Fruit fly (Drosophila melanogaster): ENCODE measurements around the gene CG31975.

CG31975 gene

dm6 chr2L:161453-162175 lies 20.8 kb upstream of the CG31975 start (continued):
- no peak for TF ChIP-seq Adf1 (GFP tag; IDR thresholded peaks at IDR 0.05)
- no peak for TF ChIP-seq CG14667 (GFP tag; IDR thresholded peaks at IDR 0.05)
- no peak for TF ChIP-seq pb (GFP tag; optimal IDR thresholded peaks at IDR 0.05)
- peak; percentile 84 for TF ChIP-seq sens (GFP tag)
- TF ChIP-seq run (tag; optimal IDR thresholded peaks at IDR 0.05), result no peak
- no peak for TF ChIP-seq CkIIα-i1 (GFP tag; IDR thresholded peaks at IDR 0.05)
- TF ChIP-seq sr (GFP tag; IDR thresholded peaks at IDR 0.05), result no peak
- no peak for TF ChIP-seq mld (GFP tag; IDR thresholded peaks at IDR 0.05; ENCODE audit: partially characterized antibody)
- no peak for TF ChIP-seq chn (GFP tag; optimal IDR thresholded peaks at IDR 0.05)
- TF ChIP-seq CG32767 (GFP tag; IDR thresholded peaks at IDR 0.05), result no peak
- peak; percentile 14 for TF ChIP-seq CG13296 (GFP tag; optimal IDR thresholded peaks at IDR 0.05)
- TF ChIP-seq CG7556 (GFP tag; optimal IDR thresholded peaks at IDR 0.05), result no peak
- TF ChIP-seq CG10431 (GFP tag; optimal IDR thresholded peaks at IDR 0.05), result peak; percentile 52
- peak; percentile 17 for TF ChIP-seq pho (GFP tag; optimal IDR thresholded peaks at IDR 0.05)
- no peak for TF ChIP-seq slp2 (GFP tag; optimal IDR thresholded peaks at IDR 0.05)
- no peak for TF ChIP-seq Lim3 (GFP tag; IDR thresholded peaks at IDR 0.05)
- no peak for TF ChIP-seq Hand (GFP tag; optimal IDR thresholded peaks at IDR 0.05)
- peak; percentile 51 for TF ChIP-seq CG15696 (tag; optimal IDR thresholded peaks at IDR 0.05)
- no peak for TF ChIP-seq CG9797 (GFP tag; optimal IDR thresholded peaks at IDR 0.05)
- TF ChIP-seq CG1832 (GFP tag; optimal IDR thresholded peaks at IDR 0.05), result peak; percentile 45
- TF ChIP-seq Doc3 (GFP tag; IDR thresholded peaks at IDR 0.05; ENCODE audit: partially characterized antibody), result no peak
- peak; percentile 17 for TF ChIP-seq CTCF (GFP tag; optimal IDR thresholded peaks at IDR 0.05)
- no peak for TF ChIP-seq nerfin-2 (GFP tag; IDR thresholded peaks at IDR 0.05; ENCODE audit: partially characterized antibody)
- TF ChIP-seq Chrac-16 (GFP tag; optimal IDR thresholded peaks at IDR 0.05), result no peak
- TF ChIP-seq BEAF-32 (GFP tag; optimal IDR thresholded peaks at IDR 0.05), result no peak
- peak; percentile 72 for TF ChIP-seq sug (tag; optimal IDR thresholded peaks at IDR 0.05)
- no peak for TF ChIP-seq aop (GFP tag; IDR thresholded peaks at IDR 0.05)
- TF ChIP-seq Med (GFP tag), result peak; percentile 76
- TF ChIP-seq gsb (GFP tag; IDR thresholded peaks at IDR 0.05), result no peak
- TF ChIP-seq bsh (GFP tag; optimal IDR thresholded peaks at IDR 0.05), result peak in 1 of 2 experiments; percentile 8
- TF ChIP-seq CG11247 (GFP tag; IDR thresholded peaks at IDR 0.05), result no peak
- peak; percentile 52 for TF ChIP-seq BtbVII (GFP tag; optimal IDR thresholded peaks at IDR 0.05)
- no peak for TF ChIP-seq CG9817 (tag; optimal IDR thresholded peaks at IDR 0.05)
- no peak for TF ChIP-seq dpn (GFP tag; optimal IDR thresholded peaks at IDR 0.05)
- peak in 2 of 3 experiments; percentile 71 to 72 for TF ChIP-seq Stat92E (GFP tag; optimal IDR thresholded peaks at IDR 0.05)
- no peak for TF ChIP-seq CG34224 (GFP tag; IDR thresholded peaks at IDR 0.05; ENCODE audit: partially characterized antibody)
- no peak for TF ChIP-seq so (GFP tag; IDR thresholded peaks at IDR 0.05)
- no peak for TF ChIP-seq yki (optimal IDR thresholded peaks at IDR 0.05)
- TF ChIP-seq CG5953 (GFP tag; IDR thresholded peaks at IDR 0.05), result no peak
- TF ChIP-seq CG6683 (GFP tag; optimal IDR thresholded peaks at IDR 0.05), result peak; percentile 33
- TF ChIP-seq fd102C (GFP tag; optimal IDR thresholded peaks at IDR 0.05), result peak; percentile 25
- no peak for TF ChIP-seq CG17612 (GFP tag; IDR thresholded peaks at IDR 0.05)
- TF ChIP-seq sisA (GFP tag; IDR thresholded peaks at IDR 0.05), result no peak
- no peak for TF ChIP-seq CG3065 (GFP tag; optimal IDR thresholded peaks at IDR 0.05)
- TF ChIP-seq CG17186 (GFP tag; optimal IDR thresholded peaks at IDR 0.05), result no peak
- TF ChIP-seq br (optimal IDR thresholded peaks at IDR 0.05), result no peak
- TF ChIP-seq CG6765 (GFP tag; optimal IDR thresholded peaks at IDR 0.05), result peak; percentile 63
- TF ChIP-seq trem (tag; optimal IDR thresholded peaks at IDR 0.05), result peak; percentile 20
- peak; percentile 69 for TF ChIP-seq CG7987 (GFP tag; optimal IDR thresholded peaks at IDR 0.05)
- TF ChIP-seq CG6175 (GFP tag; IDR thresholded peaks at IDR 0.05), result no peak
- peak; percentile 79 for TF ChIP-seq CG4328 (GFP tag; optimal IDR thresholded peaks at IDR 0.05)
